Fruit fly (Drosophila melanogaster): ENCODE data around the gene srw.

The srw gene

dm6 chr3L:4253611-4254300, 29.5 kb downstream of the srw start (continued):
- TF ChIP-seq CG34224 (GFP tag; IDR thresholded peaks at IDR 0.05; ENCODE audit: partially characterized antibody): no peak
- no peak for TF ChIP-seq CG14441 (GFP tag; IDR thresholded peaks at IDR 0.05)
- no peak for TF ChIP-seq fru (optimal IDR thresholded peaks at IDR 0.05)
- TF ChIP-seq CG18011 (GFP tag; optimal IDR thresholded peaks at IDR 0.05): no peak
- TF ChIP-seq BtbVII (GFP tag; optimal IDR thresholded peaks at IDR 0.05): no peak
- no peak for TF ChIP-seq CG2116 (GFP tag; optimal IDR thresholded peaks at IDR 0.05)
- no peak for TF ChIP-seq CG17829 (tag; optimal IDR thresholded peaks at IDR 0.05)
- TF ChIP-seq CG31365 (tag; optimal IDR thresholded peaks at IDR 0.05): no peak
- no peak for TF ChIP-seq dan (GFP tag; IDR thresholded peaks at IDR 0.05)
- no peak for TF ChIP-seq Scr (GFP tag; IDR thresholded peaks at IDR 0.05; ENCODE audit: partially characterized antibody)
- TF ChIP-seq Med (GFP tag): peak; percentile 20
- TF ChIP-seq CG8359 (GFP tag; optimal IDR thresholded peaks at IDR 0.05; ENCODE audit: borderline replicate concordance): no peak
- TF ChIP-seq ro (GFP tag; IDR thresholded peaks at IDR 0.05): no peak
- no peak for TF ChIP-seq CG4404 (GFP tag; IDR thresholded peaks at IDR 0.05)
- no peak for TF ChIP-seq CG30431 (GFP tag; optimal IDR thresholded peaks at IDR 0.05)
- TF ChIP-seq crc (GFP tag; optimal IDR thresholded peaks at IDR 0.05): no peak
- TF ChIP-seq odd (GFP tag; optimal IDR thresholded peaks at IDR 0.05): no peak
- TF ChIP-seq Fer2 (tag; optimal IDR thresholded peaks at IDR 0.05): no peak
- no peak for TF ChIP-seq sr (GFP tag; IDR thresholded peaks at IDR 0.05)
- no peak for TF ChIP-seq CG14014 (GFP tag; IDR thresholded peaks at IDR 0.05)
- peak; percentile 6 for TF ChIP-seq CG12104 (GFP tag; optimal IDR thresholded peaks at IDR 0.05)
- TF ChIP-seq CG15073 (GFP tag; optimal IDR thresholded peaks at IDR 0.05): no peak
- no peak for TF ChIP-seq CG18262 (tag; optimal IDR thresholded peaks at IDR 0.05)
- no peak for TF ChIP-seq CG2199 (GFP tag; IDR thresholded peaks at IDR 0.05)
- no peak for TF ChIP-seq E2f2 (GFP tag; IDR thresholded peaks at IDR 0.05)
- no peak for TF ChIP-seq CG7271 (tag; optimal IDR thresholded peaks at IDR 0.05)
- TF ChIP-seq CG16863 (GFP tag; optimal IDR thresholded peaks at IDR 0.05): no peak
- 0 out of 3 replicates have a peak, but pooled peaks have one; percentile 20 for TF ChIP-seq CG14860 (GFP tag; IDR thresholded peaks at IDR 0.05; ENCODE audit: partially characterized antibody)
- TF ChIP-seq hkb (optimal IDR thresholded peaks at IDR 0.05): no peak
- TF ChIP-seq hkb (GFP tag; IDR thresholded peaks at IDR 0.05): no peak
- no peak for TF ChIP-seq ab (GFP tag; optimal IDR thresholded peaks at IDR 0.05)
- TF ChIP-seq dati (GFP tag; IDR thresholded peaks at IDR 0.05): no peak
- TF ChIP-seq CG9727 (GFP tag; optimal IDR thresholded peaks at IDR 0.05): no peak
- TF ChIP-seq ase (GFP tag; IDR thresholded peaks at IDR 0.05): no peak
- TF ChIP-seq gt (GFP tag; IDR thresholded peaks at IDR 0.05): no peak
- TF ChIP-seq bbx (GFP tag; IDR thresholded peaks at IDR 0.05; ENCODE audit: partially characterized antibody): 0 out of 2 replicates have a peak, but pooled peaks have one; percentile 14
- TF ChIP-seq BEAF-32 (GFP tag; optimal IDR thresholded peaks at IDR 0.05): no peak
- TF ChIP-seq CG15269 (tag; optimal IDR thresholded peaks at IDR 0.05): no peak
- peak; percentile 91 for TF ChIP-seq cg (GFP tag; optimal IDR thresholded peaks at IDR 0.05)
- TF ChIP-seq Antp (GFP tag; optimal IDR thresholded peaks at IDR 0.05): no peak
- TF ChIP-seq so (GFP tag; IDR thresholded peaks at IDR 0.05): 0 out of 3 replicates have a peak, but pooled peaks have one; percentile 12
- TF ChIP-seq CG10543 (GFP tag; optimal IDR thresholded peaks at IDR 0.05): no peak
- no peak; the same call in 2 of the 3 replicates for TF ChIP-seq CG16813 (GFP tag; IDR thresholded peaks at IDR 0.05; ENCODE audit: partially characterized antibody)
- TF ChIP-seq hbn (GFP tag; IDR thresholded peaks at IDR 0.05; ENCODE audit: partially characterized antibody): no peak
- TF ChIP-seq Hr39 (optimal IDR thresholded peaks at IDR 0.05): no peak
- TF ChIP-seq Optix (GFP tag; IDR thresholded peaks at IDR 0.05): no peak
- 0 out of 2 replicates have a peak, but pooled peaks have one; percentile 17 for TF ChIP-seq ttk (GFP tag; IDR thresholded peaks at IDR 0.05)
- 0 out of 2 replicates have a peak, but pooled peaks have one; percentile 18 for TF ChIP-seq sna (GFP tag; IDR thresholded peaks at IDR 0.05; ENCODE audit: partially characterized antibody)
- TF ChIP-seq chn (GFP tag; optimal IDR thresholded peaks at IDR 0.05): no peak
- no peak for TF ChIP-seq toy (GFP tag; IDR thresholded peaks at IDR 0.05)
- TF ChIP-seq Gug (GFP tag; IDR thresholded peaks at IDR 0.05): no peak
